Fruit fly (Drosophila melanogaster): Measurements from ENCODE around the gene Myo61F.

- TF ChIP-seq usp (GFP tag; optimal IDR thresholded peaks at IDR 0.05) = no peak
- no peak for TF ChIP-seq EcR (GFP tag; optimal IDR thresholded peaks at IDR 0.05)
These were observed 931 bp downstream of the Myo61F start for dm6 chr3L:1319097-1319725.
